Worm (Caenorhabditis elegans): Measurements from ENCODE around the gene F21C10.4.

F21C10.4 gene

DNA sequence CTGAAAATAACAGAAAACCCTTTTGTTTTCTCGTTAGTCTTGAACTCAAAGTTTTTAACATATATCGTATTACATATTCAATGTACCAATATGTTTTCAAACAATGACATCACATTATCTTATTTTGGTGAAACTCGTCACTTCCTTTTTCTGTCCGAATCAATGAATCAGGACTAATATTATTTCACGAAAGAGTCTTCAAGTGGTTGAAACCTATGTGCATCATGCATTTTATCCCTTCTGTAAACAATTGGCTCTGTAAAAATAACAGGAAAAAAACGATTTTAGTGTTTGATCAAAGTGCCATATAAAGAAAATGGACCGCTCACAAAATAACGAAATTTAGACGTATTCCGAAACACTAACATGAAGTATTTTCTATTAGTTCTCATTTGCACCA, 18.2 kb upstream of the F21C10.4 start, which contains the start of gene F21C10.18:
TSS of gene F21C10.18 (plus strand) at position 301 of the 400 bp plus-strand sequence.
- no peak for TF ChIP-seq ZK546.5 (tag; optimal IDR thresholded peaks at IDR 0.05)
- no peak for TF ChIP-seq pha-4 (GFP tag; IDR thresholded peaks at IDR 0.05)
- TF ChIP-seq pha-4 (tag; optimal IDR thresholded peaks at IDR 0.05) = no peak
- TF ChIP-seq F26F4.8 (GFP tag; conservative IDR thresholded peaks at IDR 0.05) = no peak
- no peak for TF ChIP-seq zag-1 (tag; optimal IDR thresholded peaks at IDR 0.05)
- no peak for TF ChIP-seq lin-38 (GFP tag; IDR thresholded peaks at IDR 0.05)

DNA sequence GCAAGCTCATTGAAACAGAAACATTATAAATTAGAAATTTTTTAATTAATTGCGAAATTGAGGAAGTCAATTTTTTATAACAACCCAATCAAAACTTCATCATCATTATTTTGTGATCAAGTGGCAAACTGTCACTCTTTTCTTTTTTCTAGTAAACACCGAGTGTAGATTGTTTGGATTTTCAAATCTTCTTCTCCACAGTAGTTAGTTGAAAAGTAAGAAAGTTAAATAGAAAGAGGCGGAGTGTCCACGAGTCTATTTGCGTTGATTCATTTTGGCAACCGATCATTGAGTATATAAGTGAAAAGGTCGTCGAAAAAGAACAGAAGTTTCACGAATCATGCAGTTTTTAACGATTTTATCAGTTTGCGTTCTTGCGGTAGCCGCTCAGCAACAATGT, 17.1 kb upstream of the F21C10.4 start, which contains the start of gene pqn-31:
TSS of gene pqn-31 (plus strand) at position 301 of the 400 bp plus-strand sequence.
- TF ChIP-seq nhr-102 (tag; optimal IDR thresholded peaks at IDR 0.05) = no peak
- no peak for TF ChIP-seq dmd-8 (GFP tag; IDR thresholded peaks at IDR 0.05)
- no peak for TF ChIP-seq unc-130 (GFP tag; optimal IDR thresholded peaks at IDR 0.05)
- no peak for TF ChIP-seq cey-2 (tag; optimal IDR thresholded peaks at IDR 0.05; ENCODE audit: borderline replicate concordance, insufficient read depth)
- no peak for TF ChIP-seq lin-38 (GFP tag; IDR thresholded peaks at IDR 0.05)
- TF ChIP-seq madf-9 (GFP tag; conservative IDR thresholded peaks at IDR 0.05) = no peak
- TF ChIP-seq daf-19 (GFP tag; conservative IDR thresholded peaks at IDR 0.05) = no peak
- no peak for TF ChIP-seq ceh-20 (GFP tag; IDR thresholded peaks at IDR 0.05)
- TF ChIP-seq lin-29 (GFP tag; IDR thresholded peaks at IDR 0.05) = no peak
- no peak for TF ChIP-seq F26F4.8 (GFP tag; conservative IDR thresholded peaks at IDR 0.05)
- no peak for TF ChIP-seq lsy-2 (tag; optimal IDR thresholded peaks at IDR 0.05)
- no peak for TF ChIP-seq mxl-3 (GFP tag; optimal IDR thresholded peaks at IDR 0.05)
- TF ChIP-seq lim-7 (GFP tag; IDR thresholded peaks at IDR 0.05) = no peak

DNA sequence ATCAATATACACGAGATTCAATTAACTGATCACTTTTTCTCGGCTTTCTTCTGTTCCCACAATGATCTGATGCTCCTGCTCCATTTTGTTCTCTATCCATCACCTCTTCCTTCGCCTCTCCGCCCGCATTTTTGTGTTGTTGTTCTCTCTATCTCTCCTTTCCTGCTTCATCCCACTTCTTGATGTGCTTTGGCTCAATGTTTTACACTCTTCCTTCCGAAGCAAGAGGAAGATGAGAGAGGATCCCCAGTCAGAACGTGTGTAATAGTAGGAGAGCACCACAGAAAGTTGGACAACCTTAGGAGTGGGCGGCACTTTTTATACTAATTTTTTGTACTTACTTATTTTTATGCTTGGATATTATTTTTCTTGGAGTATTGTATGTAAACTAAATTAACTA, 14.5 kb upstream of the F21C10.4 start:
- peak in 1 of 2 experiments; percentile 73 for TF ChIP-seq unc-62 (GFP tag; optimal IDR thresholded peaks at IDR 0.05 in 1 of 2)
- TF ChIP-seq unc-62 (tag; optimal IDR thresholded peaks at IDR 0.05) = no peak
- no peak for TF ChIP-seq daf-8 (GFP tag; IDR thresholded peaks at IDR 0.05)
- no peak for TF ChIP-seq sdz-12 (GFP tag; optimal IDR thresholded peaks at IDR 0.05)
- TF ChIP-seq aly-2 (tag; optimal IDR thresholded peaks at IDR 0.05) = no peak
- TF ChIP-seq spr-1 (tag; optimal IDR thresholded peaks at IDR 0.05) = no peak
- no peak for TF ChIP-seq madf-5 (GFP tag; IDR thresholded peaks at IDR 0.05)
- no peak for TF ChIP-seq ztf-11 (tag; optimal IDR thresholded peaks at IDR 0.05)
- TF ChIP-seq daf-16 (GFP tag; optimal IDR thresholded peaks at IDR 0.05) = no peak
- TF ChIP-seq daf-16 (tag; optimal IDR thresholded peaks at IDR 0.05) = no peak

DNA sequence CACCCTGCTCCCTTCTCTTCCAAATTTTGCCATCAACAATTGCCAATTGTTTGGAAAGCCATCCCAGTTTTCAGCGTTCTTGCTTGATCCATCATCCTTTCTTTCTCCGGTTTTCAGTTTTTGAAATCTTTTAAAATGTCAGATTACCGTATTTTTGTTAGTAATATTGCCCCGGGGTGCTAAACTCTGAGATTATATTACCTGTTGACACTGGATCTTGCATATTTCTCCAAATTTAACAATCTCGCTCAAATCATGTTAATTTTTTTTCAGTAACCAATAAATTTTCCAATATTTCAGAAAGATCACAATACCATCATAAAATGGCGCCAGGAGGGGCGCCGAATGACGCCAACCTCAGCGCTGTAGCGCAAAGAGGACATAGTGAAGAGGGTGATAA, 13.9 kb upstream of the F21C10.4 start, which contains the start of gene F21C10.7:
TSS of gene F21C10.7 (plus strand) at position 301 of the 400 bp plus-strand sequence.
- TF ChIP-seq F37D6.2 (tag; optimal IDR thresholded peaks at IDR 0.05) (no peak), madf-5 (GFP tag; IDR thresholded peaks at IDR 0.05) (no peak), lin-29 (GFP tag; IDR thresholded peaks at IDR 0.05) (no peak), nhr-102 (tag; optimal IDR thresholded peaks at IDR 0.05) (no peak), egl-27 (tag; optimal IDR thresholded peaks at IDR 0.05) (no peak), lin-39 (tag; optimal IDR thresholded peaks at IDR 0.05) (no peak), set-16 (GFP tag; IDR thresholded peaks at IDR 0.05) (no peak), pha-4 (GFP tag; IDR thresholded peaks at IDR 0.05) (no peak), pha-4 (tag; optimal IDR thresholded peaks at IDR 0.05) (no peak), ceh-44 (GFP tag; IDR thresholded peaks at IDR 0.05) (no peak), daf-8 (GFP tag; IDR thresholded peaks at IDR 0.05) (no peak)

DNA sequence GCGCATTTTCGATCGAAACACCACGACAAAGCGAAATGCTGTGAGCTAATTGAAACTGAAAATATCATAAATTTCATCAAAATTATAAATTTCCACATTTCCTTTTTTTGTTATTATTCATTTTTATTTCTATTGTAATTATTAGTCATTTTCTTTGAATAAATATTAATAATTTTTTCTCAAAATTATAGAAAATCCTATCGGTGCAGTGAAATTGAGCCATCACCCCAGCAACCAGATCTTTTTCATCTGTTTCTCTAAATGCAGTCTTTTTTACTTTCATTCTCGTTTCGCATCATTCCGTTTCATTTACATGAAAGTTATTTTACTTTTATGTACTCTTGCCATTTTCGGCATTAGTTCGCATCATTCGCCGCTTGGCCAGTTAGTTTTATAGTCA, 4.4 kb upstream of the F21C10.4 start, which contains the start of gene F21C10.13:
TSS of gene F21C10.13 (plus strand) at position 301 of the 400 bp plus-strand sequence.
- no peak for TF ChIP-seq ctbp-1 (GFP tag; IDR thresholded peaks at IDR 0.05)
- no peak for TF ChIP-seq ceh-28 (tag; optimal IDR thresholded peaks at IDR 0.05)
- TF ChIP-seq nhr-10 (tag; optimal IDR thresholded peaks at IDR 0.05) = no peak
- TF ChIP-seq sdz-12 (GFP tag; optimal IDR thresholded peaks at IDR 0.05) = no peak
- TF ChIP-seq nhr-6 (tag; optimal IDR thresholded peaks at IDR 0.05) = no peak
- no peak for TF ChIP-seq daf-19 (GFP tag; conservative IDR thresholded peaks at IDR 0.05)
- no peak for TF ChIP-seq egl-27 (tag; optimal IDR thresholded peaks at IDR 0.05)
- TF ChIP-seq nhr-111 (GFP tag; optimal IDR thresholded peaks at IDR 0.05) = no peak
- no peak for TF ChIP-seq Y5F2A.4 (GFP tag; optimal IDR thresholded peaks at IDR 0.05)
- no peak for TF ChIP-seq lin-39 (tag; optimal IDR thresholded peaks at IDR 0.05)
- TF ChIP-seq duxl-1 (tag; optimal IDR thresholded peaks at IDR 0.05; ENCODE audit: poor library complexity) = no peak
- no peak for TF ChIP-seq lin-13 (GFP tag; optimal IDR thresholded peaks at IDR 0.05)
- TF ChIP-seq madf-9 (GFP tag; conservative IDR thresholded peaks at IDR 0.05) = no peak
- TF ChIP-seq nhr-42 (GFP tag; IDR thresholded peaks at IDR 0.05) = no peak
- no peak for TF ChIP-seq zfp-2 (tag; optimal IDR thresholded peaks at IDR 0.05)
- TF ChIP-seq mxl-2 (GFP tag; conservative IDR thresholded peaks at IDR 0.05) = no peak
- TF ChIP-seq ceh-32 (tag; optimal IDR thresholded peaks at IDR 0.05; ENCODE audit: poor library complexity) = no peak
